Fruit fly (Drosophila melanogaster) whole organism, wandering third instar larva: ENCODE measurements around the gene yellow-e2.

ENCODE experiments used
- Dfd ChIP-seq: fragments of >200 bp; optimal IDR thresholded peaks from 2 replicates; lab custom pipeline; 2017; ENCODE audit warnings: missing biosample characterization, missing genetic modification characterization
- Rel ChIP-seq, 2 experiments: fragments of 200-800 bp; sonication (Bioruptor generic) in 1 of 2; optimal IDR thresholded peaks; 2 replicates in 1 of 2; 3 replicates in 1 of 2; lab custom pipeline; 2016 to 2019; ENCODE audit warnings: mild to moderate bottlenecking in 2 of 2, missing biosample characterization in 2 of 2, missing genetic modification characterization in 2 of 2, moderate library complexity in 1 of 2
- br ChIP-seq: fragments of 200-800 bp; sonication (Bioruptor generic); optimal IDR thresholded peaks from 2 replicates; lab custom pipeline; 2016; ENCODE audit warnings: missing biosample characterization, missing genetic modification characterization
- dl ChIP-seq, 2 experiments: fragments of 175-275, 200-275 bp in 1 of 2; fragments of 200-275 bp in 1 of 2; sonication (Bioruptor generic); optimal IDR thresholded peaks; lab custom pipeline; 2018; ENCODE audit warnings: mild to moderate bottlenecking in 2 of 2, missing biosample characterization in 2 of 2, missing genetic modification characterization in 2 of 2, moderate library complexity in 2 of 2; ENCODE audit not compliant: partially characterized antibody in 2 of 2, insufficient read depth in 1 of 2
- dmrt93B ChIP-seq: fragments of 200-800 bp; sonication (Bioruptor generic); optimal IDR thresholded peaks from 2 replicates; lab custom pipeline; 2018; ENCODE audit warnings: missing biosample characterization, mild to moderate bottlenecking, missing genetic modification characterization
- pan ChIP-seq: fragments of >200 bp; optimal IDR thresholded peaks from 2 replicates; lab custom pipeline; 2017
- sage ChIP-seq: fragments of 200-800 bp; sonication (Bioruptor generic); optimal IDR thresholded peaks from 2 replicates; lab custom pipeline; 2016; ENCODE audit warnings: missing biosample characterization, mild to moderate bottlenecking, missing genetic modification characterization
- usp ChIP-seq: fragments of >200 bp; optimal IDR thresholded peaks from 2 replicates; lab custom pipeline; 2017; ENCODE audit warnings: missing biosample characterization, missing genetic modification characterization

DNA sequence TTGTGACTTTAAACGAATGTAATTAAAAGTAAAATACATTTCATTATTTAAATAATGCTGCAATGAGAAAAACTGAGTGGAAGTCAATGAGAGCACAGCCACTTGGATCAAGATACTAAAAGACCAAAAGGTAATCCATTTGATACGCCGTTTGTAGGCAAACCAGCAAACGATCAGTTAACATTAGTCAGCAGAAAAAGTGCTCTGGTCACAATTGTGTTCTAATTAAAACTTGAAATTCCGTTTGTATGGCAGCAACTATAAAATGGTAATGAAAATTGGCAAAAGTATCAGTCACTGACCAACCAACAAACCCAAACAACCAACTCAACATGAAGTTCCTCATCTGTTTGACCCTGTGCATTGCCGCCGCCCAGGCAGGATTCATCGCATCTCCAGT is 9.3 kb downstream of the yellow-e2 start, which contains the start of gene CG14377:
- TF ChIP-seq usp (GFP tag; lab: Kevin White, UChicago): no peak
- TF ChIP-seq br (GFP tag; lab: Kevin White, UChicago): no peak
- TF ChIP-seq Rel (GFP tag; optimal IDR thresholded peaks at IDR 0.05; lab: Kevin White, UChicago): no peak
- TF ChIP-seq Rel (tag; optimal IDR thresholded peaks at IDR 0.05; lab: Kevin White, UChicago): no peak
- no peak for TF ChIP-seq Dfd (GFP tag; lab: Kevin White, UChicago)
- no peak for TF ChIP-seq pan (lab: Kevin White, UChicago)
- TF ChIP-seq sage (GFP tag; lab: Kevin White, UChicago): no peak
- TF ChIP-seq dl (GFP tag; optimal IDR thresholded peaks at IDR 0.05; lab: Kevin White, UChicago; ENCODE audit: insufficient read depth in 1 of 2, partially characterized antibody in 2 of 2): no peak
- no peak for TF ChIP-seq dmrt93B (GFP tag; lab: Kevin White, UChicago)
